Fruit fly (Drosophila melanogaster) whole organism, embryonic: ENCODE data around the gene CG17027.
A peak's percentile ranks its signal among the peaks of the same experiment; 100 is the strongest.

Source experiments
- Aef1 ChIP-seq: fragments of 200-800 bp; sonication (Bioruptor generic); IDR thresholded peaks from 3 replicates; pipeline ENCODE4 v1.3.6; 2022; ENCODE audit warnings: missing biosample characterization, missing genetic modification characterization
- Atf6 ChIP-seq: fragments of 200-800 bp; sonication (Bioruptor generic); IDR thresholded peaks from 2 replicates; pipeline ENCODE4 v1.3.6; 2022; ENCODE audit warnings: missing biosample characterization, missing genetic modification characterization
- C15 ChIP-seq: fragments of 200-800 bp; sonication (Bioruptor generic); IDR thresholded peaks from 3 replicates; pipeline ENCODE4 v1.3.6; 2022; ENCODE audit warnings: missing biosample characterization, missing genetic modification characterization
- CG11723 ChIP-seq: fragments of 200-800 bp; sonication (Bioruptor generic); optimal IDR thresholded peaks from 2 replicates; lab custom pipeline; 2017; ENCODE audit warnings: missing biosample characterization, mild to moderate bottlenecking, missing genetic modification characterization
- CG12299 ChIP-seq: fragments of 200-800 bp; sonication (Bioruptor generic); optimal IDR thresholded peaks from 2 replicates; lab custom pipeline; 2018; ENCODE audit warnings: missing biosample characterization, mild to moderate bottlenecking, missing genetic modification characterization
- CG17361 ChIP-seq: fragments of 200-800 bp; sonication (Bioruptor generic); IDR thresholded peaks from 3 replicates; pipeline ENCODE4 v1.3.6; 2022; ENCODE audit warnings: missing biosample characterization, missing genetic modification characterization
- CG17912 ChIP-seq: fragments of 200-800 bp; sonication (Bioruptor generic); optimal IDR thresholded peaks from 2 replicates; lab custom pipeline; 2018; ENCODE audit warnings: missing biosample characterization, mild to moderate bottlenecking, missing genetic modification characterization
- CG2889 ChIP-seq: fragments of 200-800 bp; sonication (Bioruptor generic); IDR thresholded peaks from 3 replicates; pipeline ENCODE4 v1.3.6; 2022; ENCODE audit warnings: missing biosample characterization, missing genetic modification characterization
- CG3847 ChIP-seq: fragments of 200-800 bp; sonication (Bioruptor generic); IDR thresholded peaks from 2 replicates; pipeline ENCODE4 v1.3.6; 2022; ENCODE audit warnings: missing biosample characterization, missing genetic modification characterization
- CG5180 ChIP-seq: fragments of 200-800 bp; sonication (Bioruptor generic); optimal IDR thresholded peaks from 3 replicates; lab custom pipeline; 2017; ENCODE audit warnings: missing biosample characterization, missing genetic modification characterization, mild to moderate bottlenecking, moderate library complexity, missing genetic modification reagents
- CG6791 ChIP-seq: fragments of 200-800 bp; sonication (Bioruptor generic); IDR thresholded peaks from 3 replicates; pipeline ENCODE4 v1.3.6; 2022; ENCODE audit warnings: missing biosample characterization, missing genetic modification characterization; ENCODE audit not compliant: partially characterized antibody
- CG7963 ChIP-seq: fragments of 200-800 bp; sonication (Bioruptor generic); IDR thresholded peaks from 3 replicates; pipeline ENCODE4 v1.3.6; 2022; ENCODE audit warnings: missing biosample characterization, missing genetic modification characterization; ENCODE audit not compliant: partially characterized antibody
- CG8089 ChIP-seq: fragments of 200-800 bp; sonication (Bioruptor generic); optimal IDR thresholded peaks from 3 replicates; lab custom pipeline; 2016; ENCODE audit warnings: missing biosample characterization, missing genetic modification characterization
- CG8765 ChIP-seq: fragments of 200-800 bp; sonication (Bioruptor generic); IDR thresholded peaks from 2 replicates; pipeline ENCODE4 v1.3.6; 2022; ENCODE audit warnings: missing biosample characterization, missing genetic modification characterization
- CG9876 ChIP-seq: fragments of 200-800 bp; sonication (Bioruptor generic); optimal IDR thresholded peaks from 2 replicates; lab custom pipeline; 2016; ENCODE audit warnings: missing biosample characterization, missing genetic modification characterization
- CG9932 ChIP-seq: fragments of 200-800 bp; sonication (Bioruptor generic); IDR thresholded peaks from 2 replicates; pipeline ENCODE4 v1.3.6; 2022; ENCODE audit warnings: missing biosample characterization, missing genetic modification characterization
- Drgx ChIP-seq: fragments of 200-800 bp; sonication (Bioruptor generic); IDR thresholded peaks from 2 replicates; pipeline ENCODE4 v1.3.6; 2022; ENCODE audit warnings: missing biosample characterization, missing genetic modification characterization
- ERR ChIP-seq: fragments of 200-800 bp; sonication (Bioruptor generic); optimal IDR thresholded peaks from 2 replicates; lab custom pipeline; 2016; ENCODE audit warnings: missing biosample characterization, missing genetic modification characterization
- Fer3 ChIP-seq: fragments of 200-800 bp; sonication (Bioruptor generic); optimal IDR thresholded peaks from 2 replicates; lab custom pipeline; 2018; ENCODE audit warnings: missing biosample characterization, mild to moderate bottlenecking, missing genetic modification characterization, moderate library complexity
- HHEX ChIP-seq: fragments of 200-800 bp; sonication (Bioruptor generic); optimal IDR thresholded peaks from 3 replicates; lab custom pipeline; 2017; ENCODE audit warnings: missing biosample characterization, mild to moderate bottlenecking, missing genetic modification characterization, missing genetic modification reagents
- HLH54F ChIP-seq: fragments of 200-800 bp; sonication (Bioruptor generic); optimal IDR thresholded peaks from 3 replicates; lab custom pipeline; 2016; ENCODE audit warnings: missing biosample characterization, missing genetic modification characterization
- Hand ChIP-seq: fragments of 200-800 bp; sonication (Bioruptor generic); optimal IDR thresholded peaks from 2 replicates; lab custom pipeline; 2017; ENCODE audit warnings: mild to moderate bottlenecking, missing biosample characterization, missing genetic modification reagents, missing genetic modification characterization
- HmgZ ChIP-seq: fragments of 200-800 bp; sonication (Bioruptor generic); optimal IDR thresholded peaks from 2 replicates; lab custom pipeline; 2018; ENCODE audit warnings: missing biosample characterization, mild to moderate bottlenecking, missing genetic modification characterization
- Hsf ChIP-seq: fragments of 200-800 bp; sonication (Bioruptor generic); optimal IDR thresholded peaks from 3 replicates; lab custom pipeline; 2016; ENCODE audit warnings: missing biosample characterization, missing genetic modification characterization
- MBD-R2 ChIP-seq: fragments of 200-800 bp; sonication (Bioruptor generic); IDR thresholded peaks from 2 replicates; pipeline ENCODE4 v1.3.6; 2022; ENCODE audit warnings: missing biosample characterization, missing genetic modification characterization
- Neu2 ChIP-seq: fragments of 200-800 bp; sonication (Bioruptor generic); optimal IDR thresholded peaks from 3 replicates; lab custom pipeline; 2016; ENCODE audit warnings: missing biosample characterization, missing genetic modification characterization, borderline replicate concordance
- Rx ChIP-seq: fragments of 200-800 bp; sonication (Bioruptor generic); IDR thresholded peaks from 2 replicates; pipeline ENCODE4 v1.3.6; 2022; ENCODE audit warnings: missing biosample characterization, missing genetic modification characterization
- Side ChIP-seq: fragments of 200-800 bp; sonication (Bioruptor generic); optimal IDR thresholded peaks from 2 replicates; lab custom pipeline; 2016; ENCODE audit warnings: missing biosample characterization, missing genetic modification characterization
- ac ChIP-seq: fragments of 200-800 bp; sonication (Bioruptor generic); optimal IDR thresholded peaks from 3 replicates; lab custom pipeline; 2017; ENCODE audit warnings: missing biosample characterization, mild to moderate bottlenecking, missing genetic modification characterization
- btn ChIP-seq: fragments of 200-800 bp; sonication (Bioruptor generic); optimal IDR thresholded peaks from 2 replicates; lab custom pipeline; 2016; ENCODE audit warnings: missing biosample characterization, missing genetic modification characterization
- caup ChIP-seq: fragments of 200-800 bp; sonication (Bioruptor generic); optimal IDR thresholded peaks from 3 replicates; lab custom pipeline; 2017; ENCODE audit warnings: missing biosample characterization, mild to moderate bottlenecking, missing genetic modification characterization, moderate library complexity; ENCODE audit not compliant: severe bottlenecking
- crol ChIP-seq: fragments of 200-800 bp; sonication (Bioruptor generic); IDR thresholded peaks from 2 replicates; pipeline ENCODE4 v1.3.6; 2022; ENCODE audit warnings: missing biosample characterization, missing genetic modification characterization
- danr ChIP-seq: fragments of 200-800 bp; sonication (Bioruptor generic); IDR thresholded peaks from 2 replicates; pipeline ENCODE4 v1.3.6; 2022; ENCODE audit warnings: missing biosample characterization, missing genetic modification characterization
- dimm ChIP-seq: fragments of 200-800 bp; sonication (Bioruptor generic); IDR thresholded peaks from 2 replicates; pipeline ENCODE4 v1.3.6; 2022; ENCODE audit warnings: missing biosample characterization, missing genetic modification characterization
- eve ChIP-seq, 2 experiments: fragments of >200 bp; optimal IDR thresholded peaks; 2 replicates each; lab custom pipeline; 2017; ENCODE audit warnings: missing biosample characterization in 2 of 2, missing genetic modification characterization in 2 of 2
- gcm ChIP-seq: fragments of 200-800 bp; sonication (Bioruptor generic); optimal IDR thresholded peaks from 2 replicates; lab custom pipeline; 2019; ENCODE audit warnings: missing biosample characterization, mild to moderate bottlenecking, missing genetic modification characterization, moderate library complexity
- gt ChIP-seq: fragments of 200-800 bp; sonication (Bioruptor generic); IDR thresholded peaks from 2 replicates; pipeline ENCODE4 v1.3.6; 2022; ENCODE audit warnings: missing biosample characterization, missing genetic modification characterization
- hkb ChIP-seq, 2 experiments: fragments of 200-800 bp in 1 of 2; fragments of >200 bp in 1 of 2; sonication (Bioruptor generic) in 1 of 2; IDR thresholded peaks in 1 of 2; optimal IDR thresholded peaks in 1 of 2; 2 replicates each; pipeline versions ENCODE4 v1.3.6 to Lab custom; 2017 to 2022; ENCODE audit warnings: missing biosample characterization in 1 of 2, missing genetic modification characterization in 1 of 2
- lmd ChIP-seq: fragments of 200-800 bp; sonication (Bioruptor generic); IDR thresholded peaks from 2 replicates; pipeline ENCODE4 v1.3.6; 2022; ENCODE audit warnings: missing biosample characterization, missing genetic modification characterization
- lov ChIP-seq, 2 experiments: fragments of 200-800 bp in 1 of 2; fragments of >200 bp in 1 of 2; sonication (Bioruptor generic) in 1 of 2; IDR thresholded peaks in 1 of 2; optimal IDR thresholded peaks in 1 of 2; 2 replicates in 1 of 2; 3 replicates in 1 of 2; pipeline versions ENCODE4 v1.3.6 to Lab custom; 2017 to 2022; ENCODE audit warnings: missing biosample characterization in 1 of 2, missing genetic modification characterization in 1 of 2
- nerfin-1 ChIP-seq: fragments of 200-800 bp; sonication (Bioruptor generic); optimal IDR thresholded peaks from 3 replicates; lab custom pipeline; 2019; ENCODE audit warnings: missing biosample characterization, mild to moderate bottlenecking, missing genetic modification characterization, moderate library complexity
- pita ChIP-seq: fragments of 200-800 bp; sonication (Bioruptor generic); optimal IDR thresholded peaks from 2 replicates; lab custom pipeline; 2017; ENCODE audit warnings: missing biosample characterization, mild to moderate bottlenecking, missing genetic modification characterization
- sim ChIP-seq: fragments of 200-800 bp; sonication (Bioruptor generic); IDR thresholded peaks from 2 replicates; pipeline ENCODE4 v1.3.6; 2022; ENCODE audit warnings: missing biosample characterization, missing genetic modification characterization
- sima ChIP-seq: fragments of 200-800 bp; sonication (Bioruptor generic); optimal IDR thresholded peaks from 2 replicates; lab custom pipeline; 2016; ENCODE audit warnings: missing biosample characterization, missing genetic modification characterization
- sisA ChIP-seq: fragments of 200-800 bp; sonication (Bioruptor generic); IDR thresholded peaks from 2 replicates; pipeline ENCODE4 v1.3.6; 2022; ENCODE audit warnings: missing biosample characterization, missing genetic modification characterization
- slp2 ChIP-seq: fragments of 200-800 bp; sonication (Bioruptor generic); optimal IDR thresholded peaks from 2 replicates; lab custom pipeline; 2016; ENCODE audit warnings: missing biosample characterization, missing genetic modification characterization
- tap ChIP-seq: fragments of 200-800 bp; optimal IDR thresholded peaks from 3 replicates; lab custom pipeline; 2019; ENCODE audit warnings: missing biosample characterization, mild to moderate bottlenecking, missing genetic modification characterization, moderate library complexity
- unpg ChIP-seq: fragments of 200-800 bp; sonication (Bioruptor generic); optimal IDR thresholded peaks from 3 replicates; lab custom pipeline; 2018; ENCODE audit warnings: missing biosample characterization, mild to moderate bottlenecking, missing genetic modification characterization, moderate library complexity
- vnd ChIP-seq: fragments of 200-800 bp; sonication (Bioruptor generic); IDR thresholded peaks from 3 replicates; pipeline ENCODE4 v1.3.6; 2022; ENCODE audit warnings: missing biosample characterization, missing genetic modification characterization; ENCODE audit not compliant: partially characterized antibody

The CG17027 gene

DNA sequence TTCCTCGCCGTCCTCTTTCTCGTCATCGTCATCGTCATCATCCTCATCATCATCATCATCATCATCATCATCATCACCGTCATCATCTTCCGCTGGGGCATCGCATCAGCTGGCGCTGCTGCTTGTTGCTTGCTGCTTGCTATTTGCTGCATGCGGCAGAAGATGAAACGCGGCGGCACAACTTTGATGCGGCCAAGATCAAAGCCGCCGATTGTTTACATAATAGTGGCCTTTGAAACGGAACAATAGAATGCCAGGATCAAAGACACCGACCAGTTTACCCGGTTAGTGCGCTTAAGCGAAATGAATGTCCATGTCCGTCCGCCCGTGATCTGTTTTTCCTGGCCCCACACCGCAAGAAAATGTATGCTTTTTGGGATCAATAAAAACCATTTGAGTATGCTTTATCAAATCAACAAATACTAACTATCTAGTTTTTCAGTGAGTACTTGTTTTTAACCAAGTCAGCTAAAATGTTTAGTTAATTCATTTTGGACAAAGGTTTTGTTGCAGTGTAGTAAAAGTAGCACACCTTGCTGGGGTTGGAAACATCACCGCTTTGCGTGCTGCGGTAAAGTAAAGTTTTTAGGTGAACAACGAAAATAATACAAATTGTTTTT, 41.3 kb downstream of the CG17027 start (continued):
- no peak for TF ChIP-seq CG9932 (GFP tag; lab: Robert Waterston, UW)
- peak; percentile 3 for TF ChIP-seq CG9876 (GFP tag; lab: Kevin White, UChicago)
- TF ChIP-seq slp2 (GFP tag; lab: Kevin White, UChicago): peak; percentile 41
- TF ChIP-seq dimm (GFP tag; lab: Robert Waterston, UW): no peak
- TF ChIP-seq HmgZ (tag; lab: Kevin White, UChicago): no peak
- TF ChIP-seq hkb (optimal IDR thresholded peaks at IDR 0.05; lab: Kevin White, UChicago): no peak
- TF ChIP-seq hkb (GFP tag; IDR thresholded peaks at IDR 0.05; lab: Robert Waterston, UW): 0 out of 2 replicates have a peak, but pooled peaks have one; percentile 43
- TF ChIP-seq CG7963 (GFP tag; lab: Robert Waterston, UW): no peak
- no peak for TF ChIP-seq CG3847 (GFP tag; lab: Robert Waterston, UW)
- TF ChIP-seq CG2889 (GFP tag; lab: Robert Waterston, UW): no peak
- TF ChIP-seq HLH54F (GFP tag; lab: Kevin White, UChicago): peak; percentile 14
- no peak for TF ChIP-seq CG5180 (GFP tag; lab: Kevin White, UChicago)
- peak; percentile 65 for TF ChIP-seq unpg (GFP tag; lab: Kevin White, UChicago)
- no peak for TF ChIP-seq danr
- TF ChIP-seq vnd: no peak
- no peak for TF ChIP-seq pita
- TF ChIP-seq sisA: peak; percentile 53; the same call in 1 of the 2 replicates
- TF ChIP-seq lmd (GFP tag; lab: Robert Waterston, UW): no peak
- TF ChIP-seq Fer3 (tag; lab: Kevin White, UChicago): no peak
- TF ChIP-seq CG11723 (GFP tag; lab: Kevin White, UChicago): no peak
- TF ChIP-seq CG17912 (GFP tag; lab: Kevin White, UChicago): no peak
- no peak for TF ChIP-seq MBD-R2 (GFP tag; lab: Robert Waterston, UW)
- TF ChIP-seq sim: 0 out of 2 replicates have a peak, but pooled peaks have one; percentile 63
- TF ChIP-seq caup (GFP tag; lab: Kevin White, UChicago): no peak
- no peak for TF ChIP-seq Drgx (GFP tag; lab: Robert Waterston, UW)
- TF ChIP-seq Rx (GFP tag; lab: Robert Waterston, UW): peak; percentile 49; the same call in 1 of the 2 replicates
- TF ChIP-seq gcm: peak; percentile 50
- TF ChIP-seq nerfin-1 (tag; lab: Kevin White, UChicago): peak; percentile 47
- no peak for TF ChIP-seq gt (GFP tag; lab: Robert Waterston, UW)
- TF ChIP-seq Aef1 (GFP tag; lab: Robert Waterston, UW): no peak
- TF ChIP-seq crol (GFP tag; lab: Robert Waterston, UW): no peak
- TF ChIP-seq HHEX: no peak
- TF ChIP-seq CG17361: peak; percentile 70
- TF ChIP-seq Neu2 (GFP tag; lab: Kevin White, UChicago): no peak
- no peak for TF ChIP-seq Hand (GFP tag; lab: Kevin White, UChicago)
- TF ChIP-seq ERR (GFP tag; lab: Kevin White, UChicago): no peak
- no peak for TF ChIP-seq Atf6 (GFP tag; lab: Robert Waterston, UW)
- TF ChIP-seq lov (optimal IDR thresholded peaks at IDR 0.05; lab: Kevin White, UChicago): no peak
- TF ChIP-seq lov (GFP tag; IDR thresholded peaks at IDR 0.05; lab: Robert Waterston, UW): peak; percentile 73; the same call in 1 of the 3 replicates
- no peak for TF ChIP-seq C15 (GFP tag; lab: Robert Waterston, UW)
- peak; percentile 46 for TF ChIP-seq Side (GFP tag; lab: Kevin White, UChicago)
- TF ChIP-seq ac (GFP tag; lab: Kevin White, UChicago): peak; percentile 69
- TF ChIP-seq CG8765 (GFP tag; lab: Robert Waterston, UW): peak; percentile 84
- no peak for TF ChIP-seq tap
- peak in 1 of 2 experiments; percentile 21 for TF ChIP-seq eve (GFP tag; optimal IDR thresholded peaks at IDR 0.05; lab: Kevin White, UChicago)
- no peak for TF ChIP-seq sima (GFP tag; lab: Kevin White, UChicago)
- peak; percentile 37 for TF ChIP-seq btn
- TF ChIP-seq Hsf: peak; percentile 55
- TF ChIP-seq CG6791 (GFP tag; lab: Robert Waterston, UW): no peak
- peak; percentile 51 for TF ChIP-seq CG8089 (GFP tag; lab: Kevin White, UChicago)
- TF ChIP-seq CG12299 (tag; lab: Kevin White, UChicago): no peak
